Worm (Caenorhabditis elegans) whole organism, L4 larva: ENCODE data around the gene srw-48.

Experiments used
- ama-1 ChIP-seq: fragments of 150-350 bp; optimal IDR thresholded peaks from 2 replicates; lab custom pipeline; 2014; ENCODE audit warnings: inconsistent platforms, mixed read lengths
- unc-62 ChIP-seq, 3 experiments: fragments of 150-350 bp in 1 of 3; sonication (generic microtip); optimal IDR thresholded peaks in 2 of 3; peaks in 1 of 3; 1 replicate in 1 of 3; 2 replicates in 2 of 3; lab custom pipeline; 2014 to 2017; ENCODE audit warnings: missing biosample characterization in 3 of 3, missing genetic modification characterization in 3 of 3, missing genetic modification reagents in 3 of 3, missing genotype in 1 of 3

ce11 chrV:16395739-16396138 is 25.1 kb upstream of the srw-48 start, which contains the start of gene F13A7.12:
- TF ChIP-seq unc-62 (GFP tag; optimal IDR thresholded peaks at IDR 0.05 in 1 of 2; lab: Kevin White, UChicago) (no peak), unc-62 (tag; optimal IDR thresholded peaks at IDR 0.05; lab: Kevin White, UChicago) (no peak), ama-1 (lab: Kevin White, UChicago) (no peak)
